Worm (Caenorhabditis elegans) whole organism, young adult: ENCODE results near the gene set-14.

ENCODE experiments used
- B0261.1 ChIP-seq: sonication (generic microtip); optimal IDR thresholded peaks from 2 replicates; lab custom pipeline; 2016; ENCODE audit warnings: mild to moderate bottlenecking, missing genetic modification characterization, moderate library complexity, missing compliant biosample characterization
- B0336.3 ChIP-seq: fragments of 200-800 bp; sonication (Bioruptor generic); IDR thresholded peaks from 2 replicates; pipeline ENCODE4 v1.3.6; 2022; ENCODE audit warnings: missing genetic modification characterization, missing compliant biosample characterization
- athp-1 ChIP-seq: sonication (generic microtip); optimal IDR thresholded peaks from 2 replicates; lab custom pipeline; 2017; ENCODE audit warnings: mild to moderate bottlenecking, missing genetic modification characterization, missing compliant biosample characterization
- dox-1 ChIP-seq: fragments of 200-800 bp; sonication (Bioruptor generic); IDR thresholded peaks from 2 replicates; pipeline ENCODE4 v1.3.6; 2022; ENCODE audit warnings: missing genetic modification reagents, missing genetic modification characterization, missing compliant biosample characterization
- hsf-1 ChIP-seq: fragments of 200-800 bp; sonication (Bioruptor generic); IDR thresholded peaks from 2 replicates; pipeline ENCODE4 v1.3.6; 2022; ENCODE audit warnings: missing genetic modification reagents, missing genetic modification characterization, missing compliant biosample characterization
- sea-2 ChIP-seq: fragments of 200-800 bp; sonication (Bioruptor generic); IDR thresholded peaks from 2 replicates; pipeline ENCODE4 v1.3.6; 2022; ENCODE audit warnings: missing genetic modification characterization, missing compliant biosample characterization

DNA sequence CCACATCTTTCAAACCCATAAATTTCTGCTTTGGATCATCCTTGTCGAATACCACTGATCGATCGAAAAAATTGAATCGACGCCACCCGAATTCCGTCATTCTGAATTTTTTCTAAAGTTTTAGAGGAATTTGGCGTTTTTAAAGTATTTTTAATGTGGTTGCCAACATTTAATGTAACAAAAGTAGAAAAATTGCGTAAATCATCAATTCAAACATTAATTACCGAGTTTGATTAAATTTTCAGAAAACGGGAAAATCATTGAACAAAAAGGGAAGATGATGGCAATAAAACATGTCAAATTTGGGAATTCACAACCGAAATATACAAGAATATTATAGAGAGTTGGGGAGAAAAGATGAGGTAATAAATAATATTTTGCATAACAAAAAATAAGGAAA is 2.7 kb downstream of the set-14 start, which contains the start of gene vps-11:
- TF ChIP-seq B0261.1 (no peak), B0336.3 (GFP tag; lab: Robert Waterston, UW) (no peak), hsf-1 (GFP tag; lab: Robert Waterston, UW) (no peak), dox-1 (GFP tag; lab: Robert Waterston, UW) (no peak), athp-1 (no peak), sea-2 (GFP tag; lab: Robert Waterston, UW) (no peak)
